Fruit fly (Drosophila melanogaster) whole organism, prepupa: ENCODE results near the gene twit.
A peak's percentile ranks its signal among the peaks of the same experiment; 100 is the strongest.

Source experiments
- Blimp-1 ChIP-seq: fragments of 200-800 bp; sonication (Bioruptor generic); optimal IDR thresholded peaks from 3 replicates; lab custom pipeline; 2017; ENCODE audit warnings: missing biosample characterization, missing genetic modification characterization, mild to moderate bottlenecking, moderate library complexity, missing genetic modification reagents
- CG10631 ChIP-seq: fragments of 200-800 bp; sonication (Bioruptor generic); optimal IDR thresholded peaks from 2 replicates; lab custom pipeline; 2016; ENCODE audit warnings: missing biosample characterization, missing genetic modification characterization
- CG10669 ChIP-seq: fragments of 200-800 bp; sonication (Bioruptor generic); optimal IDR thresholded peaks from 3 replicates; lab custom pipeline; 2018; ENCODE audit warnings: missing biosample characterization, mild to moderate bottlenecking, missing genetic modification characterization, moderate library complexity
- CG11762 ChIP-seq: fragments of 200-800 bp; sonication (Bioruptor generic); optimal IDR thresholded peaks from 3 replicates; lab custom pipeline; 2016; ENCODE audit warnings: missing biosample characterization, missing genetic modification characterization; ENCODE audit not compliant: insufficient read depth
- CG15336 ChIP-seq: fragments of 200-800 bp; sonication (Bioruptor generic); IDR thresholded peaks from 2 replicates; pipeline ENCODE4 v1.3.6; 2022; ENCODE audit warnings: missing biosample characterization, missing genetic modification characterization
- CG1621 ChIP-seq: fragments of 200-800 bp; sonication (Bioruptor generic); optimal IDR thresholded peaks from 3 replicates; lab custom pipeline; 2018; ENCODE audit warnings: missing biosample characterization, mild to moderate bottlenecking, missing genetic modification characterization
- CG3032 ChIP-seq: fragments of 200-800 bp; optimal IDR thresholded peaks from 2 replicates; lab custom pipeline; 2019; ENCODE audit warnings: missing biosample characterization, mild to moderate bottlenecking, missing genetic modification characterization, moderate library complexity
- CG34406 ChIP-seq: fragments of 200-800 bp; sonication (Bioruptor generic); optimal IDR thresholded peaks from 3 replicates; lab custom pipeline; 2016; ENCODE audit warnings: missing biosample characterization, missing genetic modification characterization
- CG3919 ChIP-seq: fragments of 200-800 bp; sonication (Bioruptor generic); optimal IDR thresholded peaks from 3 replicates; lab custom pipeline; 2016; ENCODE audit warnings: missing biosample characterization, missing genetic modification characterization
- CG4318 ChIP-seq: fragments of 200-800 bp; sonication (Bioruptor generic); optimal IDR thresholded peaks from 3 replicates; lab custom pipeline; 2017; ENCODE audit warnings: missing biosample characterization, mild to moderate bottlenecking, missing genetic modification characterization
- CG6163 ChIP-seq: fragments of 200-800 bp; sonication (Bioruptor generic); IDR thresholded peaks from 3 replicates; pipeline ENCODE4 v1.3.6; 2022; ENCODE audit warnings: missing biosample characterization, missing genetic modification characterization
- CG6276 ChIP-seq: fragments of 200-800 bp; sonication (Bioruptor generic); optimal IDR thresholded peaks from 2 replicates; lab custom pipeline; 2017; ENCODE audit warnings: missing biosample characterization, mild to moderate bottlenecking, missing genetic modification characterization
- CG6808 ChIP-seq: fragments of 200-800 bp; sonication (Bioruptor generic); optimal IDR thresholded peaks from 3 replicates; lab custom pipeline; 2017; ENCODE audit warnings: missing biosample characterization, missing genetic modification characterization, mild to moderate bottlenecking, moderate library complexity, missing genetic modification reagents
- CG7368 ChIP-seq: fragments of 200-800 bp; sonication (Bioruptor generic); optimal IDR thresholded peaks from 3 replicates; lab custom pipeline; 2016; ENCODE audit warnings: missing biosample characterization, missing genetic modification characterization
- CG8119 ChIP-seq: fragments of 200-800 bp; sonication (Bioruptor generic); IDR thresholded peaks from 3 replicates; pipeline ENCODE4 v1.3.6; 2022; ENCODE audit warnings: missing biosample characterization, missing genetic modification characterization
- CG8319 ChIP-seq: fragments of 200-800 bp; sonication (Bioruptor generic); optimal IDR thresholded peaks from 3 replicates; lab custom pipeline; 2016; ENCODE audit warnings: missing biosample characterization, missing genetic modification characterization
- CG9139 ChIP-seq: fragments of 200-800 bp; sonication (Bioruptor generic); optimal IDR thresholded peaks from 3 replicates; lab custom pipeline; 2017; ENCODE audit warnings: missing biosample characterization, mild to moderate bottlenecking, missing genetic modification characterization
- Eip75B ChIP-seq: fragments of 200-800 bp; sonication (Bioruptor generic); optimal IDR thresholded peaks from 3 replicates; lab custom pipeline; 2016; ENCODE audit warnings: missing biosample characterization, missing genetic modification characterization
- Eip78C ChIP-seq: fragments of 200-800 bp; sonication (Bioruptor generic); peaks from one replicate; lab custom pipeline; 2016; ENCODE audit warnings: missing biosample characterization, missing genetic modification characterization
- Eip93F ChIP-seq: fragments of 200-800 bp; sonication (Bioruptor generic); optimal IDR thresholded peaks from 2 replicates; lab custom pipeline; 2016; ENCODE audit warnings: missing biosample characterization, mild to moderate bottlenecking, missing genetic modification characterization
- Ets21C ChIP-seq: fragments of 200-800 bp; sonication (Bioruptor generic); optimal IDR thresholded peaks from 3 replicates; lab custom pipeline; 2016; ENCODE audit warnings: missing biosample characterization, missing genetic modification characterization
- Ets96B ChIP-seq: fragments of 200-800 bp; optimal IDR thresholded peaks from 2 replicates; lab custom pipeline; 2019; ENCODE audit warnings: missing biosample characterization, mild to moderate bottlenecking, missing genetic modification characterization, moderate library complexity
- Gug ChIP-seq: fragments of 200-800 bp; sonication (Bioruptor generic); IDR thresholded peaks from 2 replicates; pipeline ENCODE4 v1.3.6; 2022; ENCODE audit warnings: missing biosample characterization, missing genetic modification characterization
- Met ChIP-seq: fragments of 200-800 bp; sonication (Bioruptor generic); optimal IDR thresholded peaks from 3 replicates; lab custom pipeline; 2016; ENCODE audit warnings: missing biosample characterization, missing genetic modification characterization
- OdsH ChIP-seq: fragments of 200-800 bp; sonication (Bioruptor generic); optimal IDR thresholded peaks from 3 replicates; lab custom pipeline; 2016; ENCODE audit warnings: missing biosample characterization, missing genetic modification characterization
- Sox14 ChIP-seq: fragments of 200-800 bp; sonication (Bioruptor generic); optimal IDR thresholded peaks from 3 replicates; lab custom pipeline; 2016; ENCODE audit warnings: missing biosample characterization, missing genetic modification characterization
- achi ChIP-seq: fragments of 200-800 bp; sonication (Bioruptor generic); optimal IDR thresholded peaks from 3 replicates; lab custom pipeline; 2016; ENCODE audit warnings: missing biosample characterization, missing genetic modification characterization
- acj6 ChIP-seq: fragments of 200-800 bp; sonication (Bioruptor generic); optimal IDR thresholded peaks from 3 replicates; lab custom pipeline; 2016; ENCODE audit warnings: missing biosample characterization, missing genetic modification characterization
- dac ChIP-seq: fragments of 200-800 bp; sonication (Bioruptor generic); optimal IDR thresholded peaks from 2 replicates; lab custom pipeline; 2017; ENCODE audit warnings: missing biosample characterization, mild to moderate bottlenecking, missing genetic modification characterization
- dsx ChIP-seq: fragments of 200-800 bp; optimal IDR thresholded peaks from 3 replicates; lab custom pipeline; 2019; ENCODE audit warnings: missing biosample characterization, mild to moderate bottlenecking, missing genetic modification characterization, moderate library complexity; ENCODE audit not compliant: poor library complexity, severe bottlenecking
- eg ChIP-seq: fragments of 200-800 bp; sonication (Bioruptor generic); IDR thresholded peaks from 3 replicates; pipeline ENCODE4 v1.3.6; 2022; ENCODE audit warnings: missing biosample characterization, missing genetic modification characterization
- esn ChIP-seq: fragments of 200-800 bp; sonication (Bioruptor generic); optimal IDR thresholded peaks from 2 replicates; lab custom pipeline; 2016; ENCODE audit warnings: missing biosample characterization, mild to moderate bottlenecking, missing genetic modification characterization, moderate library complexity
- fd59A ChIP-seq: fragments of 200-800 bp; sonication (Bioruptor generic); optimal IDR thresholded peaks from 2 replicates; lab custom pipeline; 2017; ENCODE audit warnings: missing biosample characterization, mild to moderate bottlenecking, missing genetic modification characterization, missing genetic modification reagents
- lz ChIP-seq: fragments of 200-800 bp; sonication (Bioruptor generic); optimal IDR thresholded peaks from 3 replicates; lab custom pipeline; 2016; ENCODE audit warnings: missing biosample characterization, missing genetic modification characterization
- net ChIP-seq: fragments of 200-800 bp; sonication (Bioruptor generic); optimal IDR thresholded peaks from 3 replicates; lab custom pipeline; 2016; ENCODE audit warnings: missing biosample characterization, missing genetic modification characterization
- pdm3 ChIP-seq: fragments of 200-800 bp; sonication (Bioruptor generic); optimal IDR thresholded peaks from 3 replicates; lab custom pipeline; 2016; ENCODE audit warnings: missing biosample characterization, missing genetic modification characterization
- spab ChIP-seq: fragments of 200-800 bp; sonication (Bioruptor generic); optimal IDR thresholded peaks from 2 replicates; lab custom pipeline; 2017; ENCODE audit warnings: missing biosample characterization, mild to moderate bottlenecking, missing genetic modification characterization, missing genetic modification reagents
- ss ChIP-seq, 2 experiments: fragments of 200-800 bp; sonication (Bioruptor generic); optimal IDR thresholded peaks; 2 replicates in 1 of 2; 3 replicates in 1 of 2; lab custom pipeline; 2017 to 2018; ENCODE audit warnings: mild to moderate bottlenecking in 2 of 2, missing biosample characterization in 2 of 2, missing genetic modification characterization in 2 of 2, moderate library complexity in 1 of 2
- svp ChIP-seq: fragments of 200-800 bp; sonication (Bioruptor generic); peaks from one replicate; lab custom pipeline; 2016; ENCODE audit warnings: missing biosample characterization, missing genetic modification characterization
- topi ChIP-seq: fragments of 200-800 bp; sonication (Bioruptor generic); optimal IDR thresholded peaks from 3 replicates; lab custom pipeline; 2016; ENCODE audit warnings: missing biosample characterization, missing genetic modification characterization

Gene twit

DNA sequence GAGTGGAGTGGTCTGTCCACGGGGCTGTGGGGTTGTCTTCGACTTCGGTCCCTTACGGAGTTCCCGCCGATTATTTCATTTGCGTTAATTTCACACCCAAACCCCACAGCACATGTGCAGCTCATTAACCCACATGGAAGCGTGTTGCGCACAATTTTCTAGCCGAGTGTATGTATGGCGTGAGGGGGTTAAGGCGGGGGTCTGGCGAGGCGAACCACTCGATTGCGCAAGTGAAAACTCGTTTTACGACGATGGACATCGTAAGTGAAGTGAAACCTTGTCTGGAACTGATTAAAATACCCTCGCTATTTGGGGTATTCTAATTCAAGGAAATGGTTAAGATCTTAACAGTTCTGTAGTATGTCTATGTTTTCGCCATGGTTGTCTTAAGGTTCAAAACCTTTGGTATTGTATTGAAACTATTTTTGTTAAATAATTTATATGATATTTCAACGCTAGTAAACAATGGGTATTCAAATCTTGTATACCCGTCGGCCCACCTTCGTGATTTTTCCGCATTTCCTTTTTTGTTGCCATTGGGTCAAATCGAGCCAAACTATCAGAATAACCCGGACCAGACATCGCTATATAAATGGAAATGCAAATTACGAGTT is 41.2 kb upstream of the twit start (continued):
- TF ChIP-seq OdsH (GFP tag; lab: Kevin White, UChicago) (peak; percentile 81), dsx (GFP tag; lab: Kevin White, UChicago) (peak; percentile 36), CG8319 (GFP tag; lab: Kevin White, UChicago) (no peak), CG9139 (GFP tag; lab: Kevin White, UChicago) (no peak), topi (no peak), Eip78C (peak; percentile 91), CG10669 (GFP tag; lab: Kevin White, UChicago) (peak; percentile 55), CG11762 (GFP tag; lab: Kevin White, UChicago) (peak; percentile 60), dac (GFP tag; lab: Kevin White, UChicago) (peak; percentile 62), Met (GFP tag; lab: Kevin White, UChicago) (no peak), eg (peak; percentile 91), esn (GFP tag; lab: Kevin White, UChicago) (no peak), CG1621 (peak; percentile 47), Gug (peak; percentile 77), achi (GFP tag; lab: Kevin White, UChicago) (peak; percentile 82), Blimp-1 (GFP tag; lab: Kevin White, UChicago) (no peak), CG4318 (GFP tag; lab: Kevin White, UChicago) (peak; percentile 69), pdm3 (peak; percentile 75)

DNA sequence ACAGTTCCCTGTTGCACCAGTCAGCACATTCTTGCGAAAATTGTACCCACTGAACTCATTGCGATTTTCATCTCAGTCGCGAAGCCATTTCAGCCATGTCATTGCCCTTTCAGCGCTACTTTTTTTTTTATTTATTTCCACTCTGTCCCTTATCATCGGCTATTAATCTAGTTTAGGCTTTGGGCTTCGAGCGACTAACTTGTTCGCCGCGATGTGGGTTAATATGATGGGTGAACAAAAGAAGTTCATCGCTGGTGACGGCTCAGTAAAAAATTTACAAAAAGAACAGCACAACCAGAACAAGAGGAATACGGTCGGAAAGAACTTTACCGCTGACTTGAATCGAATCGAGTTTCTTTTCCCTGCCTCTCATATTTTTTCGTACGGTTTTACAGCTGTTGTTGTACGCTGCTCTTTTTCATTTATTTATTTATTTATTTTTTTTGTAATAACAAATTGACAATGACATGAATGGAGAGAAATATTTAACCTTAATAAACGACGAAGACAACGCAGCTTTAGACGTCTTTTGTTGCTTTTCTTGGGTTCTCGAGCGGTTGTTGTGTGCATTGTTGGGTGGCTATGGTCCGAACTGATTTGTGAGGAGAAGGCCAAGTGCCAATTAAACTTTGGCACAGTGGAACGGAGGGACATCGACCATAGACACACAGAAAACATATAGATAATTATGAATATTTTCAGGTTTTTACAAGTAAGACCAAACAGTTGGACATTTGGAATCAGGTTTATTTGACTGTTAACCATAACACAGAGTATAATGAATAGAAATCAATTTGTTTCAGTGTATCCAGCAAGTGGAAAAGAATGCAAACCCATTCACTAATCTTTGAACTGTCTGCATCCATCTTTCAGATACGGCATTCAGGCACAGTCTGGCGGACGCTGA is 39.8 kb upstream of the twit start:
- TF ChIP-seq CG6163 (GFP tag; lab: Robert Waterston, UW) (peak; percentile 61; the same call in 2 of the 3 replicates), CG3032 (peak; percentile 52), fd59A (GFP tag; lab: Kevin White, UChicago) (peak; percentile 30), CG3919 (GFP tag; lab: Kevin White, UChicago) (peak; percentile 28), Sox14 (GFP tag; lab: Kevin White, UChicago) (no peak), CG10669 (GFP tag; lab: Kevin White, UChicago) (peak; percentile 45), achi (GFP tag; lab: Kevin White, UChicago) (peak; percentile 35), CG8119 (GFP tag; lab: Robert Waterston, UW) (no peak), CG6808 (GFP tag; lab: Kevin White, UChicago) (peak; percentile 57), CG6276 (no peak), CG34406 (peak; percentile 9), svp (GFP tag; lab: Kevin White, UChicago) (peak; percentile 67), net (GFP tag; lab: Kevin White, UChicago) (peak; percentile 8), Met (GFP tag; lab: Kevin White, UChicago) (no peak), CG15336 (peak; percentile 10; the same call in 1 of the 2 replicates), Ets21C (GFP tag; lab: Kevin White, UChicago) (no peak), CG9139 (GFP tag; lab: Kevin White, UChicago) (peak; percentile 78), dsx (GFP tag; lab: Kevin White, UChicago) (peak; percentile 51), Eip93F (GFP tag; lab: Kevin White, UChicago) (peak; percentile 31), spab (GFP tag; lab: Kevin White, UChicago) (peak; percentile 7), CG7368 (GFP tag; lab: Kevin White, UChicago) (no peak), ss (GFP tag; optimal IDR thresholded peaks at IDR 0.05; lab: Kevin White, UChicago) (peak; percentile 65 to 80), OdsH (GFP tag; lab: Kevin White, UChicago) (peak; percentile 2), CG10631 (GFP tag; lab: Kevin White, UChicago) (peak; percentile 1), Eip75B (GFP tag; lab: Kevin White, UChicago) (peak; percentile 17), Eip78C (peak; percentile 85), Ets96B (tag; lab: Kevin White, UChicago) (peak; percentile 44), acj6 (GFP tag; lab: Kevin White, UChicago) (peak; percentile 4), lz (GFP tag; lab: Kevin White, UChicago) (peak; percentile 7)
- TF ChIP-seq, all 60 proteins: peak for 23
